Fruit fly (Drosophila melanogaster): ENCODE data around the gene Cyp4s3.

The Cyp4s3 gene

dm6 chrX:15138994-15139863, 22.9 kb upstream of the Cyp4s3 start, which contains the start of gene RpL37-1 (continued):
- TF ChIP-seq her (GFP tag; optimal IDR thresholded peaks at IDR 0.05) (peak; percentile 67), CG9609 (GFP tag; optimal IDR thresholded peaks at IDR 0.05) (peak; percentile 72), CG10543 (GFP tag; optimal IDR thresholded peaks at IDR 0.05) (peak; percentile 74), Lim3 (GFP tag; IDR thresholded peaks at IDR 0.05) (no peak), Dfd (GFP tag; optimal IDR thresholded peaks at IDR 0.05) (no peak), fd102C (GFP tag; optimal IDR thresholded peaks at IDR 0.05) (no peak), gro (GFP tag; optimal IDR thresholded peaks at IDR 0.05) (peak; percentile 52), dpn (GFP tag; optimal IDR thresholded peaks at IDR 0.05) (peak; percentile 59 to 79), H2.0 (GFP tag; IDR thresholded peaks at IDR 0.05) (peak; percentile 48; the same call in 1 of the 2 replicates), CG18262 (tag; optimal IDR thresholded peaks at IDR 0.05) (peak; percentile 39), tna (GFP tag; IDR thresholded peaks at IDR 0.05; ENCODE audit: partially characterized antibody) (no peak), CG8388 (GFP tag; optimal IDR thresholded peaks at IDR 0.05) (peak; percentile 43), CG7839 (tag; optimal IDR thresholded peaks at IDR 0.05) (peak; percentile 54), CG14667 (GFP tag; IDR thresholded peaks at IDR 0.05) (peak; percentile 47), ATbp (GFP tag; optimal IDR thresholded peaks at IDR 0.05) (peak; percentile 28), Ravus (GFP tag; IDR thresholded peaks at IDR 0.05) (no peak), Mrtf (GFP tag; IDR thresholded peaks at IDR 0.05) (peak; percentile 40; the same call in 1 of the 3 replicates), NK7.1 (GFP tag; optimal IDR thresholded peaks at IDR 0.05) (no peak), Oaz (GFP tag; IDR thresholded peaks at IDR 0.05) (peak; percentile 46), CG7987 (GFP tag; optimal IDR thresholded peaks at IDR 0.05) (peak; percentile 73), maf-S (GFP tag; optimal IDR thresholded peaks at IDR 0.05) (peak; percentile 64), CG5245 (GFP tag; optimal IDR thresholded peaks at IDR 0.05) (peak; percentile 32), Max (GFP tag; optimal IDR thresholded peaks at IDR 0.05) (peak; percentile 80), z (GFP tag; IDR thresholded peaks at IDR 0.05) (peak; percentile 13; the same call in 1 of the 3 replicates), Ets97D (GFP tag; optimal IDR thresholded peaks at IDR 0.05) (peak; percentile 99), Xrp1 (GFP tag; IDR thresholded peaks at IDR 0.05) (peak; percentile 16; the same call in 1 of the 2 replicates), unpg (GFP tag; optimal IDR thresholded peaks at IDR 0.05) (peak; percentile 57), slbo (GFP tag; IDR thresholded peaks at IDR 0.05) (peak; percentile 64), CG12219 (GFP tag; optimal IDR thresholded peaks at IDR 0.05) (peak; percentile 17), Bteb2 (GFP tag; optimal IDR thresholded peaks at IDR 0.05) (no peak), CG32532 (GFP tag; IDR thresholded peaks at IDR 0.05) (peak; percentile 69), CG4360 (GFP tag; IDR thresholded peaks at IDR 0.05) (peak; percentile 4; the same call in 1 of the 2 replicates), p53 (GFP tag; optimal IDR thresholded peaks at IDR 0.05) (peak; percentile 56), YL-1 (GFP tag; optimal IDR thresholded peaks at IDR 0.05) (peak; percentile 94), Hsf (GFP tag; optimal IDR thresholded peaks at IDR 0.05) (peak; percentile 79), CG43689 (GFP tag; IDR thresholded peaks at IDR 0.05) (0 out of 2 replicates have a peak, but pooled peaks have one; percentile 33), Asciz (GFP tag; optimal IDR thresholded peaks at IDR 0.05) (peak; percentile 40), B-H2 (GFP tag; optimal IDR thresholded peaks at IDR 0.05) (peak; percentile 65), ranshi (GFP tag; IDR thresholded peaks at IDR 0.05) (peak; percentile 62; the same call in 1 of the 2 replicates), zfh2 (GFP tag; optimal IDR thresholded peaks at IDR 0.05) (peak; percentile 65), run (tag; optimal IDR thresholded peaks at IDR 0.05) (no peak), ewg (GFP tag; optimal IDR thresholded peaks at IDR 0.05) (peak; percentile 43), CG10274 (GFP tag; optimal IDR thresholded peaks at IDR 0.05) (peak; percentile 49), fd3F (GFP tag; optimal IDR thresholded peaks at IDR 0.05) (no peak), Sox102F (GFP tag; optimal IDR thresholded peaks at IDR 0.05) (peak; percentile 41), zen (tag; optimal IDR thresholded peaks at IDR 0.05) (peak; percentile 19), Hr3 (GFP tag; optimal IDR thresholded peaks at IDR 0.05) (no peak), CG32772 (GFP tag; IDR thresholded peaks at IDR 0.05) (peak; percentile 48), gcm (GFP tag; optimal IDR thresholded peaks at IDR 0.05) (peak; percentile 29)

Measured in whole organism, embryonic.